Worm (Caenorhabditis elegans) whole organism, young adult: ENCODE measurements around the gene nhr-282.

Experiments used
- B0019.2 ChIP-seq: fragments of 200-800 bp; sonication (Bioruptor generic); conservative IDR thresholded peaks from 2 replicates; pipeline ENCODE4 v1.3.6; 2022; ENCODE audit warnings: missing genetic modification reagents, missing genetic modification characterization, missing compliant biosample characterization
- C17E4.6 ChIP-seq: fragments of 200-800 bp; sonication (Bioruptor generic); IDR thresholded peaks from 2 replicates; pipeline ENCODE4 v1.3.6; 2022; ENCODE audit warnings: missing genetic modification reagents, missing genetic modification characterization, missing compliant biosample characterization
- F39B2.1 ChIP-seq: fragments of 200-800 bp; sonication (Bioruptor generic); IDR thresholded peaks from 2 replicates; pipeline ENCODE4 v1.3.6; 2022; ENCODE audit warnings: missing genetic modification reagents, missing genetic modification characterization, missing compliant biosample characterization
- F49E8.2 ChIP-seq: sonication (generic microtip); optimal IDR thresholded peaks from 3 replicates; lab custom pipeline; 2017; ENCODE audit warnings: missing genetic modification characterization, mild to moderate bottlenecking, missing compliant biosample characterization, antibody characterized with exemption, moderate library complexity; ENCODE audit not compliant: insufficient read depth
- F55B11.4 ChIP-seq: sonication (generic microtip); optimal IDR thresholded peaks from 2 replicates; lab custom pipeline; 2016; ENCODE audit warnings: missing compliant biosample characterization, missing genetic modification characterization, borderline replicate concordance; ENCODE audit not compliant: insufficient read depth
- F57C9.4 ChIP-seq: sonication (generic microtip); optimal IDR thresholded peaks from 2 replicates; lab custom pipeline; 2017; ENCODE audit warnings: mild to moderate bottlenecking, missing genetic modification characterization, missing compliant biosample characterization
- Y56A3A.18 ChIP-seq: fragments of 200-800 bp; sonication (Bioruptor generic); IDR thresholded peaks from 2 replicates; pipeline ENCODE4 v1.3.6; 2022; ENCODE audit warnings: missing genetic modification reagents, missing genetic modification characterization, missing compliant biosample characterization
- Y67H2A.10 ChIP-seq: fragments of 200-800 bp; sonication (Bioruptor generic); conservative IDR thresholded peaks from 2 replicates; pipeline ENCODE4 v1.3.6; 2022; ENCODE audit warnings: missing genetic modification reagents, missing genetic modification characterization, missing compliant biosample characterization
- ama-1 ChIP-seq, 3 experiments: fragments of 150-350 bp in 1 of 3; sonication (generic microtip) in 2 of 3; optimal IDR thresholded peaks; 2 replicates each; lab custom pipeline; 2014 to 2018; ENCODE audit warnings: missing biosample characterization in 2 of 3, missing genetic modification characterization in 2 of 3, missing genetic modification reagents in 2 of 3
- attf-6 ChIP-seq: fragments of 200-800 bp; sonication (Bioruptor generic); IDR thresholded peaks from 2 replicates; pipeline ENCODE4 v1.3.6; 2022; ENCODE audit warnings: missing genetic modification reagents, missing genetic modification characterization, missing compliant biosample characterization
- die-1 ChIP-seq: sonication (generic microtip); optimal IDR thresholded peaks from 2 replicates; lab custom pipeline; 2016; ENCODE audit warnings: missing genotype, mild to moderate bottlenecking, missing genetic modification characterization, missing compliant biosample characterization
- dox-1 ChIP-seq: fragments of 200-800 bp; sonication (Bioruptor generic); IDR thresholded peaks from 2 replicates; pipeline ENCODE4 v1.3.6; 2022; ENCODE audit warnings: missing genetic modification reagents, missing genetic modification characterization, missing compliant biosample characterization
- egrh-3 ChIP-seq: fragments of 200-800 bp; sonication (Bioruptor generic); IDR thresholded peaks from 2 replicates; pipeline ENCODE4 v1.3.6; 2022; ENCODE audit warnings: missing genetic modification reagents, missing genetic modification characterization, missing compliant biosample characterization
- ekl-4 ChIP-seq: fragments of 200-800 bp; sonication (Bioruptor generic); IDR thresholded peaks from 2 replicates; pipeline ENCODE4 v1.3.6; 2022; ENCODE audit warnings: missing genetic modification reagents, missing genetic modification characterization, missing compliant biosample characterization
- him-1 ChIP-seq: sonication (generic microtip); optimal IDR thresholded peaks from 2 replicates; lab custom pipeline; 2016; ENCODE audit warnings: missing genotype, missing genetic modification reagents, missing genetic modification characterization, missing compliant biosample characterization
- hlh-26 ChIP-seq: fragments of 200-800 bp; sonication (Bioruptor generic); conservative IDR thresholded peaks from 2 replicates; pipeline ENCODE4 v1.3.6; 2022; ENCODE audit warnings: missing genetic modification reagents, missing genetic modification characterization, missing compliant biosample characterization
- lin-26 ChIP-seq: fragments of 200-800 bp; sonication (Bioruptor generic); IDR thresholded peaks from 2 replicates; pipeline ENCODE4 v1.3.6; 2022; ENCODE audit warnings: missing genetic modification reagents, missing genetic modification characterization, missing compliant biosample characterization
- lin-35 ChIP-seq, 3 experiments: fragments of 150-350 bp in 2 of 3; sonication (generic microtip) in 1 of 3; optimal IDR thresholded peaks; 2 replicates each; lab custom pipeline; 2014 to 2018; ENCODE audit warnings: missing biosample characterization in 3 of 3, missing genetic modification characterization in 3 of 3, missing genetic modification reagents in 3 of 3
- madf-10 ChIP-seq: sonication (generic microtip); optimal IDR thresholded peaks from 2 replicates; lab custom pipeline; 2016; ENCODE audit warnings: mild to moderate bottlenecking, missing genetic modification characterization, missing compliant biosample characterization
- madf-3 ChIP-seq: fragments of 200-800 bp; sonication (Bioruptor generic); IDR thresholded peaks from 2 replicates; pipeline ENCODE4 v1.3.6; 2022; ENCODE audit warnings: missing genetic modification reagents, missing genetic modification characterization, missing compliant biosample characterization
- madf-6 ChIP-seq: fragments of 200-800 bp; sonication (Bioruptor generic); IDR thresholded peaks from 2 replicates; pipeline ENCODE4 v1.3.6; 2022; ENCODE audit warnings: missing genetic modification reagents, missing genetic modification characterization, missing compliant biosample characterization
- madf-8 ChIP-seq: fragments of 200-800 bp; sonication (Bioruptor generic); conservative IDR thresholded peaks from 2 replicates; pipeline ENCODE4 v1.3.6; 2022; ENCODE audit warnings: missing genetic modification reagents, missing genetic modification characterization, missing compliant biosample characterization
- mxl-1 ChIP-seq: sonication (generic microtip); optimal IDR thresholded peaks from 2 replicates; lab custom pipeline; 2016; ENCODE audit warnings: missing genetic modification characterization, missing compliant biosample characterization
- rec-8 ChIP-seq, 2 experiments: sonication (generic microtip); optimal IDR thresholded peaks; 2 replicates each; lab custom pipeline; 2016; ENCODE audit warnings: mild to moderate bottlenecking in 2 of 2, missing genetic modification characterization in 2 of 2, missing genetic modification reagents in 2 of 2, missing genotype in 2 of 2, missing biosample characterization in 1 of 2, missing compliant biosample characterization in 1 of 2, moderate library complexity in 1 of 2
- repo-1 ChIP-seq: sonication (generic microtip); optimal IDR thresholded peaks from 2 replicates; lab custom pipeline; 2017; ENCODE audit warnings: mild to moderate bottlenecking, missing genetic modification characterization, missing compliant biosample characterization
- sea-2 ChIP-seq: fragments of 200-800 bp; sonication (Bioruptor generic); IDR thresholded peaks from 2 replicates; pipeline ENCODE4 v1.3.6; 2022; ENCODE audit warnings: missing genetic modification characterization, missing compliant biosample characterization
- snpc-1.1 ChIP-seq: sonication (generic microtip); optimal IDR thresholded peaks from 2 replicates; lab custom pipeline; 2017; ENCODE audit warnings: missing genetic modification characterization, mild to moderate bottlenecking, missing compliant biosample characterization, antibody characterized with exemption, moderate library complexity, missing genotype, missing genetic modification reagents; ENCODE audit not compliant: insufficient read depth
- tbx-9 ChIP-seq: sonication (generic microtip); optimal IDR thresholded peaks from 2 replicates; lab custom pipeline; 2016; ENCODE audit warnings: borderline replicate concordance, missing genetic modification characterization, inconsistent platforms, missing compliant biosample characterization
- tlf-1 ChIP-seq: fragments of 200-800 bp; sonication (Bioruptor generic); optimal IDR thresholded peaks from 2 replicates; lab custom pipeline; 2018; ENCODE audit warnings: mild to moderate bottlenecking, missing genetic modification characterization, missing compliant biosample characterization
- zfh-2 ChIP-seq: fragments of 200-800 bp; sonication (Bioruptor generic); conservative IDR thresholded peaks from 2 replicates; pipeline ENCODE4 v1.3.6; 2022; ENCODE audit warnings: missing genetic modification reagents, missing genetic modification characterization, missing compliant biosample characterization
- zim-3 ChIP-seq: sonication (generic microtip); optimal IDR thresholded peaks from 2 replicates; lab custom pipeline; 2017; ENCODE audit warnings: mild to moderate bottlenecking, missing genetic modification characterization, moderate library complexity, missing compliant biosample characterization
- ztf-18 ChIP-seq: sonication (generic microtip); optimal IDR thresholded peaks from 2 replicates; lab custom pipeline; 2016; ENCODE audit warnings: missing genotype, mild to moderate bottlenecking, missing genetic modification characterization, missing compliant biosample characterization
- ztf-28 ChIP-seq: fragments of 200-800 bp; sonication (Bioruptor generic); IDR thresholded peaks from 2 replicates; pipeline ENCODE4 v1.3.6; 2022; ENCODE audit warnings: missing genetic modification reagents, missing genetic modification characterization, missing compliant biosample characterization
- ztf-3 ChIP-seq: fragments of 200-800 bp; sonication (Bioruptor generic); optimal IDR thresholded peaks from 2 replicates; lab custom pipeline; 2018; ENCODE audit warnings: mild to moderate bottlenecking, missing genetic modification characterization, missing compliant biosample characterization

nhr-282 gene

ce11 chrV:15819983-15820382, 7.9 kb downstream of the nhr-282 start, which contains the start of gene srbc-48:
Gene srbc-48, plus strand, starts transcription at chrV:15820283.
- no peak for TF ChIP-seq rec-8 (tag; optimal IDR thresholded peaks at IDR 0.05; lab: Kevin White, UChicago)
- TF ChIP-seq ztf-18, result no peak
- TF ChIP-seq, all 124 proteins: peak for 0

ce11 chrV:15821398-15821797, 9.3 kb downstream of the nhr-282 start, which contains the start of gene srbc-49:
Gene srbc-49, plus strand, starts transcription at chrV:15821698.
- TF ChIP-seq tlf-1 (no peak), F57C9.4 (tag; lab: Kevin White, UChicago) (no peak), madf-10 (tag; lab: Kevin White, UChicago) (no peak), lin-35 (GFP tag; optimal IDR thresholded peaks at IDR 0.05; lab: Kevin White, UChicago) (no peak), zfh-2 (GFP tag; lab: Robert Waterston, UW) (no peak), Y56A3A.18 (GFP tag; lab: Robert Waterston, UW) (no peak), hlh-26 (GFP tag; lab: Robert Waterston, UW) (no peak), F39B2.1 (GFP tag; lab: Robert Waterston, UW) (no peak)
- TF ChIP-seq, all 124 proteins: peak for 0

- no peak for TF ChIP-seq F49E8.2 (tag; lab: Kevin White, UChicago)
- TF ChIP-seq madf-6, result no peak
- no peak for TF ChIP-seq attf-6
- TF ChIP-seq tbx-9 (tag; lab: Kevin White, UChicago), result no peak
- no peak for TF ChIP-seq ztf-3 (GFP tag; lab: Kevin White, UChicago)
- TF ChIP-seq madf-3 (GFP tag; lab: Robert Waterston, UW), result no peak
- no peak for TF ChIP-seq ztf-28 (GFP tag; lab: Robert Waterston, UW)
- TF ChIP-seq, all 124 proteins: peak for 0
These were observed 12.8 kb downstream of the nhr-282 start, which contains the start of gene srbc-50 for ce11 chrV:15824866-15825265. Gene srbc-50, minus strand, starts transcription at chrV:15824966.

ce11 chrV:15826110-15826509, 14.0 kb downstream of the nhr-282 start, which contains the start of gene srbc-51:
Gene srbc-51, plus strand, starts transcription at chrV:15826410.
- TF ChIP-seq ama-1 (optimal IDR thresholded peaks at IDR 0.05; lab: Kevin White, UChicago), result no peak
- no peak for TF ChIP-seq ama-1 (GFP tag; optimal IDR thresholded peaks at IDR 0.05; lab: Kevin White, UChicago)
- TF ChIP-seq lin-26 (GFP tag; lab: Robert Waterston, UW), result no peak
- TF ChIP-seq die-1 (tag; lab: Kevin White, UChicago), result no peak
- no peak for TF ChIP-seq B0019.2 (GFP tag; lab: Robert Waterston, UW)
- TF ChIP-seq him-1 (tag; lab: Kevin White, UChicago), result no peak
- no peak for TF ChIP-seq dox-1
- TF ChIP-seq snpc-1.1 (tag; lab: Kevin White, UChicago), result no peak
- no peak for TF ChIP-seq madf-8 (GFP tag; lab: Robert Waterston, UW)
- no peak for TF ChIP-seq ekl-4 (GFP tag; lab: Robert Waterston, UW)
- no peak for TF ChIP-seq sea-2 (GFP tag; lab: Robert Waterston, UW)
- TF ChIP-seq hlh-26 (GFP tag; lab: Robert Waterston, UW), result no peak
- no peak for TF ChIP-seq C17E4.6 (GFP tag; lab: Robert Waterston, UW)
- no peak for TF ChIP-seq Y67H2A.10
- no peak for TF ChIP-seq F55B11.4
- no peak for TF ChIP-seq egrh-3
- no peak for TF ChIP-seq Y56A3A.18 (GFP tag; lab: Robert Waterston, UW)
- TF ChIP-seq mxl-1 (tag; lab: Kevin White, UChicago), result no peak
- no peak for TF ChIP-seq zim-3 (tag; lab: Kevin White, UChicago)
- TF ChIP-seq repo-1, result no peak
